Fruit fly (Drosophila melanogaster) whole organism, embryonic: ENCODE measurements around the gene CG42591.

ENCODE experiments used
- CG10979 ChIP-seq: fragments of 200-800 bp; sonication (Bioruptor generic); optimal IDR thresholded peaks from 2 replicates; lab custom pipeline; 2018; ENCODE audit warnings: missing biosample characterization, mild to moderate bottlenecking, missing genetic modification characterization, moderate library complexity
- CG11456 ChIP-seq: fragments of 200-800 bp; sonication (Bioruptor generic); IDR thresholded peaks from 3 replicates; pipeline ENCODE4 v1.3.6; 2022; ENCODE audit warnings: missing biosample characterization, missing genetic modification characterization
- CG11695 ChIP-seq: fragments of 200-800 bp; sonication (Bioruptor generic); IDR thresholded peaks from 3 replicates; pipeline ENCODE4 v1.3.6; 2022; ENCODE audit warnings: missing biosample characterization, missing genetic modification characterization
- CG12219 ChIP-seq: fragments of 200-800 bp; sonication (Bioruptor generic); optimal IDR thresholded peaks from 3 replicates; lab custom pipeline; 2018; ENCODE audit warnings: missing biosample characterization, mild to moderate bottlenecking, missing genetic modification characterization
- CG12391 ChIP-seq: fragments of 200-800 bp; sonication (Bioruptor generic); optimal IDR thresholded peaks from 3 replicates; lab custom pipeline; 2018; ENCODE audit warnings: missing biosample characterization, mild to moderate bottlenecking, missing genetic modification characterization, moderate library complexity
- CG14667 ChIP-seq: fragments of 200-800 bp; sonication (Bioruptor generic); IDR thresholded peaks from 2 replicates; pipeline ENCODE4 v1.3.6; 2022; ENCODE audit warnings: missing biosample characterization, missing genetic modification characterization
- CG14965 ChIP-seq: fragments of 200-800 bp; sonication (Bioruptor generic); optimal IDR thresholded peaks from 2 replicates; lab custom pipeline; 2016; ENCODE audit warnings: missing biosample characterization, missing genetic modification characterization, borderline replicate concordance
- CG15269 ChIP-seq: fragments of 200-800 bp; sonication (Bioruptor generic); optimal IDR thresholded peaks from 2 replicates; lab custom pipeline; 2018; ENCODE audit warnings: missing biosample characterization, mild to moderate bottlenecking, missing genetic modification characterization, moderate library complexity
- CG1529 ChIP-seq: fragments of 200-800 bp; sonication (Bioruptor generic); optimal IDR thresholded peaks from 3 replicates; lab custom pipeline; 2018; ENCODE audit warnings: missing biosample characterization, missing genetic modification characterization
- CG15479 ChIP-seq: fragments of 200-800 bp; sonication (Bioruptor generic); optimal IDR thresholded peaks from 3 replicates; lab custom pipeline; 2019; ENCODE audit warnings: missing biosample characterization, mild to moderate bottlenecking, missing genetic modification characterization, moderate library complexity
- CG17359 ChIP-seq: fragments of 200-800 bp; sonication (Bioruptor generic); optimal IDR thresholded peaks from 3 replicates; lab custom pipeline; 2018; ENCODE audit warnings: missing biosample characterization, mild to moderate bottlenecking, missing genetic modification characterization, moderate library complexity
- CG17829 ChIP-seq: fragments of 200-800 bp; optimal IDR thresholded peaks from 2 replicates; lab custom pipeline; 2019; ENCODE audit warnings: missing biosample characterization, mild to moderate bottlenecking, missing genetic modification characterization, moderate library complexity
- CG2129 ChIP-seq: fragments of 200-800 bp; sonication (Bioruptor generic); IDR thresholded peaks from 2 replicates; pipeline ENCODE4 v1.3.6; 2022; ENCODE audit warnings: missing biosample characterization, missing genetic modification characterization; ENCODE audit not compliant: partially characterized antibody
- CG2202 ChIP-seq: fragments of 200-800 bp; sonication (Bioruptor generic); optimal IDR thresholded peaks from 2 replicates; lab custom pipeline; 2018; ENCODE audit warnings: missing biosample characterization, mild to moderate bottlenecking, missing genetic modification characterization
- CG2712 ChIP-seq: fragments of 200-800 bp; optimal IDR thresholded peaks from 3 replicates; lab custom pipeline; 2019; ENCODE audit warnings: missing biosample characterization, mild to moderate bottlenecking, missing genetic modification characterization, moderate library complexity
- CG33213 ChIP-seq: fragments of 200-800 bp; sonication (Bioruptor generic); optimal IDR thresholded peaks from 3 replicates; lab custom pipeline; 2016; ENCODE audit warnings: missing biosample characterization, missing genetic modification characterization
- CG34422 ChIP-seq: fragments of 200-800 bp; sonication (Bioruptor generic); IDR thresholded peaks from 3 replicates; pipeline ENCODE4 v1.3.6; 2022; ENCODE audit warnings: missing biosample characterization, missing genetic modification characterization
- CG3995 ChIP-seq: fragments of 200-800 bp; sonication (Bioruptor generic); optimal IDR thresholded peaks from 3 replicates; lab custom pipeline; 2016; ENCODE audit warnings: missing biosample characterization, missing genetic modification characterization
- CG4730 ChIP-seq: fragments of 200-800 bp; sonication (Bioruptor generic); IDR thresholded peaks from 2 replicates; pipeline ENCODE4 v1.3.6; 2022; ENCODE audit warnings: missing biosample characterization, missing genetic modification characterization
- CG7271 ChIP-seq: fragments of 200-800 bp; sonication (Bioruptor generic); optimal IDR thresholded peaks from 2 replicates; lab custom pipeline; 2018; ENCODE audit warnings: missing biosample characterization, mild to moderate bottlenecking, missing genetic modification characterization, moderate library complexity
- CG7839 ChIP-seq: fragments of 200-800 bp; sonication (Bioruptor generic); optimal IDR thresholded peaks from 3 replicates; lab custom pipeline; 2018; ENCODE audit warnings: missing biosample characterization, mild to moderate bottlenecking, missing genetic modification characterization, moderate library complexity
- Camta ChIP-seq: fragments of 200-800 bp; sonication (Bioruptor generic); optimal IDR thresholded peaks from 2 replicates; lab custom pipeline; 2016; ENCODE audit warnings: missing biosample characterization, missing genetic modification characterization
- Fer3 ChIP-seq: fragments of 200-800 bp; sonication (Bioruptor generic); optimal IDR thresholded peaks from 2 replicates; lab custom pipeline; 2018; ENCODE audit warnings: missing biosample characterization, mild to moderate bottlenecking, missing genetic modification characterization, moderate library complexity
- Hand ChIP-seq: fragments of 200-800 bp; sonication (Bioruptor generic); optimal IDR thresholded peaks from 2 replicates; lab custom pipeline; 2017; ENCODE audit warnings: mild to moderate bottlenecking, missing biosample characterization, missing genetic modification reagents, missing genetic modification characterization
- HmgD ChIP-seq: fragments of 200-800 bp; sonication (Bioruptor generic); optimal IDR thresholded peaks from 3 replicates; lab custom pipeline; 2016; ENCODE audit warnings: missing biosample characterization, missing genetic modification characterization
- Jarid2 ChIP-seq: fragments of 200-800 bp; sonication (Bioruptor generic); optimal IDR thresholded peaks from 3 replicates; lab custom pipeline; 2017; ENCODE audit warnings: mild to moderate bottlenecking, missing biosample characterization, missing genetic modification reagents, missing genetic modification characterization
- Lhr ChIP-seq: fragments of 200-800 bp; sonication (Bioruptor generic); optimal IDR thresholded peaks from 3 replicates; lab custom pipeline; 2017; ENCODE audit warnings: mild to moderate bottlenecking, missing biosample characterization, missing genetic modification reagents, missing genetic modification characterization
- NFAT ChIP-seq: fragments of 200-800 bp; sonication (Bioruptor generic); IDR thresholded peaks from 2 replicates; pipeline ENCODE4 v1.3.6; 2022; ENCODE audit warnings: missing biosample characterization, missing genetic modification characterization
- NfI ChIP-seq: fragments of 200-800 bp; sonication (Bioruptor generic); optimal IDR thresholded peaks from 3 replicates; lab custom pipeline; 2018; ENCODE audit warnings: missing biosample characterization, mild to moderate bottlenecking, missing genetic modification characterization, moderate library complexity
- Sin3A ChIP-seq: fragments of >200 bp; optimal IDR thresholded peaks from 2 replicates; lab custom pipeline; 2018
- Spps ChIP-seq: fragments of 200-800 bp; sonication (Bioruptor generic); optimal IDR thresholded peaks from 2 replicates; lab custom pipeline; 2018; ENCODE audit warnings: missing biosample characterization, mild to moderate bottlenecking, missing genetic modification characterization
- bsh ChIP-seq, 2 experiments: fragments of 200-800 bp; sonication (Bioruptor generic); optimal IDR thresholded peaks; 2 replicates each; lab custom pipeline; 2017 to 2018; ENCODE audit warnings: mild to moderate bottlenecking in 2 of 2, missing biosample characterization in 2 of 2, missing genetic modification characterization in 2 of 2, moderate library complexity in 1 of 2
- chn ChIP-seq: fragments of 200-800 bp; sonication (Bioruptor generic); optimal IDR thresholded peaks from 2 replicates; lab custom pipeline; 2016; ENCODE audit warnings: missing biosample characterization, missing genetic modification characterization
- da ChIP-seq: fragments of 200-800 bp; sonication (Bioruptor generic); optimal IDR thresholded peaks from 2 replicates; lab custom pipeline; 2016; ENCODE audit warnings: missing biosample characterization, missing genetic modification characterization
- dmrt99B ChIP-seq: fragments of 200-800 bp; sonication (Bioruptor generic); optimal IDR thresholded peaks from 2 replicates; lab custom pipeline; 2018; ENCODE audit warnings: missing biosample characterization, mild to moderate bottlenecking, missing genetic modification characterization, moderate library complexity
- gcm ChIP-seq: fragments of 200-800 bp; sonication (Bioruptor generic); optimal IDR thresholded peaks from 2 replicates; lab custom pipeline; 2019; ENCODE audit warnings: missing biosample characterization, mild to moderate bottlenecking, missing genetic modification characterization, moderate library complexity
- grn ChIP-seq: fragments of 200-800 bp; sonication (Bioruptor generic); optimal IDR thresholded peaks from 3 replicates; lab custom pipeline; 2017; ENCODE audit warnings: missing biosample characterization, missing genetic modification characterization
- gsb ChIP-seq: fragments of 200-800 bp; sonication (Bioruptor generic); IDR thresholded peaks from 2 replicates; pipeline ENCODE4 v1.3.6; 2022; ENCODE audit warnings: missing biosample characterization, missing genetic modification characterization
- h ChIP-seq: fragments of >200 bp; optimal IDR thresholded peaks from 2 replicates; lab custom pipeline; 2017
- ken ChIP-seq: fragments of 200-800 bp; sonication (Bioruptor generic); IDR thresholded peaks from 3 replicates; pipeline ENCODE4 v1.3.6; 2022; ENCODE audit warnings: missing biosample characterization, missing genetic modification characterization
- mirr ChIP-seq: fragments of 200-800 bp; sonication (Bioruptor generic); optimal IDR thresholded peaks from 3 replicates; lab custom pipeline; 2018; ENCODE audit warnings: missing biosample characterization, mild to moderate bottlenecking, missing genetic modification characterization
- oc ChIP-seq: fragments of 200-800 bp; sonication (Bioruptor generic); optimal IDR thresholded peaks from 2 replicates; lab custom pipeline; 2018; ENCODE audit warnings: missing biosample characterization, mild to moderate bottlenecking, missing genetic modification characterization, moderate library complexity
- p53 ChIP-seq: fragments of 200-800 bp; sonication (Bioruptor generic); optimal IDR thresholded peaks from 2 replicates; lab custom pipeline; 2016; ENCODE audit warnings: missing biosample characterization, missing genetic modification characterization
- pros ChIP-seq: fragments of 200-800 bp; sonication (Bioruptor generic); optimal IDR thresholded peaks from 3 replicates; lab custom pipeline; 2019; ENCODE audit warnings: missing biosample characterization, mild to moderate bottlenecking, missing genetic modification characterization, moderate library complexity
- ro ChIP-seq: fragments of 200-800 bp; sonication (Bioruptor generic); IDR thresholded peaks from 2 replicates; pipeline ENCODE4 v1.3.6; 2022; ENCODE audit warnings: missing biosample characterization, missing genetic modification characterization
- run ChIP-seq: fragments of 200-800 bp; sonication (Bioruptor generic); optimal IDR thresholded peaks from 3 replicates; lab custom pipeline; 2018; ENCODE audit warnings: missing biosample characterization, mild to moderate bottlenecking, missing genetic modification characterization
- sc ChIP-seq, 3 experiments: fragments of >200 bp in 2 of 3; fragments of 200-800 bp in 1 of 3; sonication (Bioruptor generic) in 1 of 3; optimal IDR thresholded peaks; 2 replicates in 2 of 3; 3 replicates in 1 of 3; lab custom pipeline; 2017; ENCODE audit warnings: mild to moderate bottlenecking in 1 of 3, missing biosample characterization in 1 of 3, missing genetic modification characterization in 1 of 3, missing genetic modification reagents in 1 of 3
- sd ChIP-seq: fragments of 200-800 bp; sonication (Bioruptor generic); optimal IDR thresholded peaks from 3 replicates; lab custom pipeline; 2018; ENCODE audit warnings: missing biosample characterization, mild to moderate bottlenecking, missing genetic modification characterization, moderate library complexity
- sqz ChIP-seq: fragments of 200-800 bp; sonication (Bioruptor generic); optimal IDR thresholded peaks from 3 replicates; lab custom pipeline; 2018; ENCODE audit warnings: missing biosample characterization, mild to moderate bottlenecking, missing genetic modification characterization
- ttk ChIP-seq: fragments of 200-800 bp; sonication (Bioruptor generic); IDR thresholded peaks from 2 replicates; pipeline ENCODE4 v2.1.2; 2022; ENCODE audit warnings: missing biosample characterization, missing genetic modification characterization
- zfh2 ChIP-seq: fragments of 200-800 bp; sonication (Bioruptor generic); optimal IDR thresholded peaks from 2 replicates; lab custom pipeline; 2016; ENCODE audit warnings: missing biosample characterization, missing genetic modification characterization

CG42591 gene

dm6 chr3L:8072720-8073119 is 3.0 kb upstream of the CG42591 start (continued):
- TF ChIP-seq CG15269 (tag; lab: Kevin White, UChicago) (no peak), pros (GFP tag; lab: Kevin White, UChicago) (no peak), CG15479 (GFP tag; lab: Kevin White, UChicago) (no peak), CG12219 (GFP tag; lab: Kevin White, UChicago) (no peak), CG11695 (GFP tag; lab: Robert Waterston, UW) (peak; percentile 60; the same call in 2 of the 3 replicates), Lhr (GFP tag; lab: Kevin White, UChicago) (no peak), NfI (no peak), CG12391 (tag; lab: Kevin White, UChicago) (peak; percentile 10), CG14965 (peak; percentile 16), run (no peak), Fer3 (tag; lab: Kevin White, UChicago) (peak; percentile 72), NFAT (GFP tag; lab: Robert Waterston, UW) (no peak), grn (GFP tag; lab: Kevin White, UChicago) (no peak), sd (tag; lab: Kevin White, UChicago) (no peak), sqz (peak; percentile 47), Sin3A (lab: Kevin White, UChicago) (no peak), CG1529 (GFP tag; lab: Kevin White, UChicago) (no peak), bsh (GFP tag; optimal IDR thresholded peaks at IDR 0.05; lab: Kevin White, UChicago) (peak in 1 of 2 experiments; percentile 28), zfh2 (GFP tag; lab: Kevin White, UChicago) (no peak), ro (GFP tag; lab: Robert Waterston, UW) (0 out of 2 replicates have a peak, but pooled peaks have one; percentile 38), h (lab: Kevin White, UChicago) (no peak), CG17829 (peak; percentile 66), CG34422 (no peak), oc (tag; lab: Kevin White, UChicago) (peak; percentile 5), CG14667 (GFP tag; lab: Robert Waterston, UW) (no peak), CG3995 (peak; percentile 58), CG2202 (no peak), Hand (GFP tag; lab: Kevin White, UChicago) (no peak), CG33213 (GFP tag; lab: Kevin White, UChicago) (peak; percentile 28), ken (GFP tag; lab: Robert Waterston, UW) (no peak), da (GFP tag; lab: Kevin White, UChicago) (no peak), Camta (GFP tag; lab: Kevin White, UChicago) (no peak), dmrt99B (tag; lab: Kevin White, UChicago) (peak; percentile 88), CG4730 (GFP tag; lab: Robert Waterston, UW) (peak; percentile 67), CG2712 (tag; lab: Kevin White, UChicago) (peak; percentile 77), CG17359 (tag; lab: Kevin White, UChicago) (peak; percentile 86), CG11456 (GFP tag; lab: Robert Waterston, UW) (no peak), Jarid2 (peak; percentile 27), CG7271 (tag; lab: Kevin White, UChicago) (no peak), p53 (no peak), gcm (GFP tag; lab: Kevin White, UChicago) (peak; percentile 3), gsb (GFP tag; lab: Robert Waterston, UW) (peak; percentile 51; the same call in 1 of the 2 replicates), sc (optimal IDR thresholded peaks at IDR 0.05; lab: Kevin White, UChicago) (no peak), sc (GFP tag; optimal IDR thresholded peaks at IDR 0.05; lab: Kevin White, UChicago) (no peak), mirr (GFP tag; lab: Kevin White, UChicago) (no peak), Spps (tag; lab: Kevin White, UChicago) (peak; percentile 52), ttk (GFP tag; lab: Robert Waterston, UW) (peak; percentile 67; the same call in 1 of the 2 replicates), CG10979 (tag; lab: Kevin White, UChicago) (peak; percentile 80), CG7839 (peak; percentile 81), HmgD (GFP tag; lab: Kevin White, UChicago) (no peak), chn (no peak), CG2129 (GFP tag; lab: Robert Waterston, UW) (no peak)
